Worm (Caenorhabditis elegans): ENCODE data around the gene Y71G10AR.4.

DNA sequence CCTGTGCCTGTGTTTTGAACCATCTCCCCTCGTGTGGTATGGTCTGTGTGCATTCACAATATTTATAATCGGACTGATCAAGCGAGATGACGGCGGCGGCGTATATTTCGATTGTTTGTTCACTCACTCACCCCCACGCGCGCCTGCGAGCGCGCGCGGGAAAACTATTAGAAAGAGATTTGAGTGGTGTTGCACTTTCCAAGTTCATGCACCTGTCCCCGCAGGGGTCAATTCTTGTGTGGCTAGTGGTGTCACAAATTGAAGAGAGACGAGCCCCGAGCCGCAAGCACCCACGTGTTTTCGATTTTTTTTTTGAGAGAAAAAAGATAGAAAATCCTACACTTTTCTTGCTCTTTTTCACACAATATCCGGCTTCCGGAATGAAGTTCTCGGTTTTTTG is 18.4 kb downstream of the Y71G10AR.4 start:
- no peak for TF ChIP-seq lim-6 (tag; optimal IDR thresholded peaks at IDR 0.05)
- TF ChIP-seq hlh-30 (tag; optimal IDR thresholded peaks at IDR 0.05; ENCODE audit: insufficient read depth): no peak
- TF ChIP-seq ceh-30 (tag; optimal IDR thresholded peaks at IDR 0.05): no peak
- TF ChIP-seq ceh-45 (GFP tag; IDR thresholded peaks at IDR 0.05): no peak
- TF ChIP-seq nhr-11 (tag; optimal IDR thresholded peaks at IDR 0.05): no peak
- no peak for TF ChIP-seq ama-1 (optimal IDR thresholded peaks at IDR 0.05)
- TF ChIP-seq pha-4 (tag; optimal IDR thresholded peaks at IDR 0.05): no peak
- TF ChIP-seq nfya-1 (tag; optimal IDR thresholded peaks at IDR 0.05): no peak
- TF ChIP-seq F13H6.1 (tag; optimal IDR thresholded peaks at IDR 0.05): no peak
- no peak for TF ChIP-seq elt-4 (tag; optimal IDR thresholded peaks at IDR 0.05)
- TF ChIP-seq hlh-6 (tag; optimal IDR thresholded peaks at IDR 0.05): no peak

Measured in whole organism, late embryonic.